Worm (Caenorhabditis elegans): ENCODE results near the gene cul-3.
"Not testable (repeated sequence)": the region's sequence is repeated elsewhere in the genome, so short reads cannot be mapped to it uniquely, and the experiment has no call there.

The cul-3 gene

DNA sequence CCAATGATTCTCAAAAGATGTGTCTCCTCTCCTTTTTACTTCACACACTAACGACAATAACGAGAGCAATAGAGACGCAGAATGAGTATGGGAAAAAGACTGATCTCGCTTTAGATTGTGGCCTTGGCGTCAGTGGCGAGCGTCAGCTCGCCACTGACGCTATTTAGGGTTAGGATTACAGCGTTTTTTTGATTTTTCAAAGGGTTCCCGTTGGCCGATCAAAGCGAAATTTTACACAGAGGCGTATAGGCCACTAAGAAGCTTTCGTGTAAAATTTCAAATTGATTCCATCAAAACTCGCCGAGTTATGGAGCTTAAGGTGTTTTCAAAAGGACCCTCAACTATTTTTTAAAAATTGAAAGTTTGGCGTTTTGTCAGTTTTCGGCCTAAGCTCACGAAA is 35.5 kb downstream of the cul-3 start, which contains the start of gene DC2.5:
TSS of gene DC2.5 (minus strand) at position 101 of the 400 bp plus-strand sequence.
- TF ChIP-seq lim-7 (GFP tag; IDR thresholded peaks at IDR 0.05); dpl-1 (GFP tag; optimal IDR thresholded peaks at IDR 0.05); dmd-8 (GFP tag; IDR thresholded peaks at IDR 0.05): not testable (repeated sequence)

DNA sequence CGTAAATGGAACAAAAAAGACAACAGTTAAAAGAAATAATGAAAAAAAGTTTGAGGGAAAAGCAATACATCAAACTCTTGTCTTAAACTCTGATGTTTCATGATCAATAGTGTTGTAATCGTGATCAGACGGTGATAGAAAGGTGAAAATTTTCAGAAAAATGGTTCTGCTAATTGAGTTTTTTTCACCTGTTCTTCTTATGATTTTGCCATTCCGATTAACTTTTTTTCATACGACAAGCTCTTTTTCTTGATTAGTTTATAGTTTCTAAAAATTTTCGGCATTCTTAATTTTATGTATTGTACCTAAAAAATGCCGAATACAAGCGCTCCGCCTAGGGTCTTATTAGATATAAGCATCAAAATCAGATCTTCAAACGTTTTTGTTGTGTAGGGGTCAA is 38.5 kb downstream of the cul-3 start:
- TF ChIP-seq nhr-42 (GFP tag; IDR thresholded peaks at IDR 0.05): no peak
- TF ChIP-seq T20F7.1 (GFP tag; optimal IDR thresholded peaks at IDR 0.05): no peak
- no peak for TF ChIP-seq ces-1 (GFP tag; optimal IDR thresholded peaks at IDR 0.05)
- no peak for TF ChIP-seq snpc-4 (tag; optimal IDR thresholded peaks at IDR 0.05)
- no peak for TF ChIP-seq dmd-6 (GFP tag; IDR thresholded peaks at IDR 0.05)
- TF ChIP-seq saeg-2 (GFP tag; IDR thresholded peaks at IDR 0.05): no peak
- no peak for TF ChIP-seq lin-13 (GFP tag; optimal IDR thresholded peaks at IDR 0.05)
- TF ChIP-seq zfp-3 (GFP tag; conservative IDR thresholded peaks at IDR 0.05): no peak
- TF ChIP-seq ceh-82 (tag; optimal IDR thresholded peaks at IDR 0.05): no peak
- no peak for TF ChIP-seq lin-29 (GFP tag; IDR thresholded peaks at IDR 0.05)
- TF ChIP-seq Y75B8A.6 (GFP tag; IDR thresholded peaks at IDR 0.05): no peak
- no peak for TF ChIP-seq nhr-76 (tag; optimal IDR thresholded peaks at IDR 0.05)
- no peak for TF ChIP-seq aly-2 (tag; optimal IDR thresholded peaks at IDR 0.05)
- TF ChIP-seq fos-1 (tag; optimal IDR thresholded peaks at IDR 0.05): no peak

DNA sequence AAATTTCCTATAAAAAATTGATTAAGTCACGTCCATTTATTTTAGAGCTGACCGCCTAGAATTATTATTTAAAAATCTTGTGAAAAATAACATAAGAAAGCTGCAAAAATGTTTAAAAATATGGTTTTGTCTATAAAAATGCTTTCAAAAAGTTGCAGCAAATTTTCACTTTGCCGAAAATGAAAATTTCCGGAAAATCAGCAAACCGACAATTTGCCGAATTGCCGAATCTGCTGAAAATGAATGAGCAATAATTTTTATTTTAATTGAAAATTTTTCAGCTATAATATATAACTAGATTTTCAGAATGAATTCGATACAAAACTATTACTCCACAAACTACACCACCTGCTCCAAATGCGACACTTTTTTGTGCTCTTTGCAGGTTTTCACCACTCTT is 39.6 kb downstream of the cul-3 start, which contains the start of gene srh-78:
TSS of gene srh-78 (plus strand) at position 301 of the 400 bp plus-strand sequence.
- TF ChIP-seq skn-1 (tag; optimal IDR thresholded peaks at IDR 0.05) (no peak), gei-8 (GFP tag; optimal IDR thresholded peaks at IDR 0.05) (no peak), attf-4 (tag; optimal IDR thresholded peaks at IDR 0.05) (no peak), hlh-30 (tag; optimal IDR thresholded peaks at IDR 0.05; ENCODE audit: insufficient read depth) (no peak), F10B5.3 (tag; optimal IDR thresholded peaks at IDR 0.05) (no peak), ztf-7 (tag; optimal IDR thresholded peaks at IDR 0.05) (no peak), F49E8.2 (tag; optimal IDR thresholded peaks at IDR 0.05; ENCODE audit: borderline replicate concordance) (no peak)

DNA sequence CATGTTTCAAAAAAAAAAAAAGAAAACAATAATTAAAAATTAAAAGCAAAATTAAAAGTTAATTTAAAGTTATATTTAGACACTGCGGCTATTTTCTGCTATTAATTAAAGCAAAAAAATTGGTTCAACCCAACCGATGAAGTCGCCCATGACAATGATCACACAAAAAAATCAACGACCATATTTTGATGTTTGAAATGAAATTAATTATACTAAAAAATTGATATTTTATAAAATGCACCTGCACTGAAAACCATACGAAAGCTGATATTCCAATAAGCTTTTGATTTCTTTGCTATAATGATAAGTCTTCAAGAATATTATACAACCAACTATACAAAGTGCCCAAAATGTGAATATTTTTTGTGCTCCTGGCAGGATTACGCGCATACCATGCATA is 42.4 kb downstream of the cul-3 start, which contains the start of gene srh-80:
TSS of gene srh-80 (plus strand) at position 301 of the 400 bp plus-strand sequence.
- TF ChIP-seq gei-8 (GFP tag; optimal IDR thresholded peaks at IDR 0.05) (no peak), unc-62 (GFP tag; optimal IDR thresholded peaks at IDR 0.05 in 1 of 2) (peak in 1 of 2 experiments; percentile 9), unc-62 (tag; optimal IDR thresholded peaks at IDR 0.05) (no peak), ctbp-1 (GFP tag; IDR thresholded peaks at IDR 0.05) (no peak)

DNA sequence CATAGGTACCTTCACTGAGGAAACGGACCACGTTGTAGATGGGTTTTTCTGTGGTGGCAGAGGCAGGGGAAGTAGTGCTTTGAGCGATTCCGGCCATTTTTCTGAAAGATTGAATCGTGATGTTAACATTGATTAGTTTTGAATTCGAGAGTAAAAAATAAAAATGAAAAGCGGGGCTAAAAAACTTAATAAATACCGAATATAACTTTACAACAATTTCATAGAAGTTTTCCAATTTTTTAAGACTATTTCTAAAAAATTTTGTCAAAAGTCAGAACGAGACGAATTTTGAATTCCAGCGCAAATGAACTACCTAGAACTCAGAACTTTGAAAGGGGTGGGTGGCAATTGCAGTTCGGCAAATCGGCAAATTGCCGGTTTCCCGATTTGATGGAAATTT is 57.4 kb downstream of the cul-3 start, which contains the start of gene kin-33:
TSS of gene kin-33 (minus strand) at position 101 of the 400 bp plus-strand sequence.
- no peak for TF ChIP-seq lin-29 (GFP tag; IDR thresholded peaks at IDR 0.05)
- no peak for TF ChIP-seq daf-8 (GFP tag; IDR thresholded peaks at IDR 0.05)
- no peak for TF ChIP-seq lin-13 (GFP tag; optimal IDR thresholded peaks at IDR 0.05)
- TF ChIP-seq dmd-9 (GFP tag; IDR thresholded peaks at IDR 0.05): no peak
- no peak for TF ChIP-seq F10B5.3 (tag; optimal IDR thresholded peaks at IDR 0.05)
- TF ChIP-seq lin-38 (GFP tag; IDR thresholded peaks at IDR 0.05): no peak
- no peak for TF ChIP-seq zfp-2 (tag; optimal IDR thresholded peaks at IDR 0.05)
- TF ChIP-seq hlh-30 (tag; optimal IDR thresholded peaks at IDR 0.05; ENCODE audit: insufficient read depth): no peak
- no peak for TF ChIP-seq lim-7 (GFP tag; IDR thresholded peaks at IDR 0.05)
- TF ChIP-seq tra-1 (GFP tag; IDR thresholded peaks at IDR 0.05): no peak
- TF ChIP-seq daf-19 (GFP tag; conservative IDR thresholded peaks at IDR 0.05): no peak
- TF ChIP-seq T20F7.1 (GFP tag; optimal IDR thresholded peaks at IDR 0.05): no peak
- no peak for TF ChIP-seq unc-130 (GFP tag; optimal IDR thresholded peaks at IDR 0.05)
- no peak for TF ChIP-seq pqm-1 (tag; optimal IDR thresholded peaks at IDR 0.05)
- no peak for TF ChIP-seq pha-4 (GFP tag; IDR thresholded peaks at IDR 0.05)
- no peak for TF ChIP-seq pha-4 (tag; optimal IDR thresholded peaks at IDR 0.05)
- TF ChIP-seq nhr-76 (tag; optimal IDR thresholded peaks at IDR 0.05): no peak

Measured in whole organism, L4 larva.